Worm (Caenorhabditis elegans): ENCODE data around the gene C31H1.1.

DNA sequence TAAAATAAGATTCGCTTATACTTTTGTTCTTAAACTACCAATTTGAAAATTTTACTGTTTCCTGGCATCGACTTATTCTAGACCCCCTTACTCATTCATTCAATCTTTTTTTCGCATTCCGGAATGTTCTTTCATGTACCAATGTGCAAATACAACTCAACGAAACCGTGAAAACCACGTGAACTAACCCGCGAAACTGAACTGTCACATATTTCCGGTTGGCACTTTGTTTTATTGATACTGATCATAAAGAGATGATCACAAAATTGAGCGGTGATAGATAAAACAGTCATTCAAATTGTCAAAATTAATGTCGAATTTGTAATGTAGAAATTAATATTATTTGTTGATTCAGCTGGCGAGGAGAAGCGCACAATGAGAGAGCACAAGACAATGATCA lies 41.3 kb upstream of the C31H1.1 start:
- TF ChIP-seq ceh-82 (tag; optimal IDR thresholded peaks at IDR 0.05) (no peak), ztf-11 (tag; optimal IDR thresholded peaks at IDR 0.05) (no peak), vab-15 (tag; optimal IDR thresholded peaks at IDR 0.05) (no peak), snpc-4 (tag; optimal IDR thresholded peaks at IDR 0.05) (no peak), zip-4 (GFP tag; optimal IDR thresholded peaks at IDR 0.05) (no peak), ceh-8 (GFP tag; optimal IDR thresholded peaks at IDR 0.05) (no peak), skn-1 (tag; optimal IDR thresholded peaks at IDR 0.05) (no peak)

All from whole organism, L1 larva.